Worm (Caenorhabditis elegans): ENCODE measurements around the gene sdz-18.

- TF ChIP-seq unc-39 (tag; optimal IDR thresholded peaks at IDR 0.05) (no peak), nhr-76 (tag; optimal IDR thresholded peaks at IDR 0.05) (no peak), nhr-237 (tag; optimal IDR thresholded peaks at IDR 0.05) (no peak), snpc-4 (tag; optimal IDR thresholded peaks at IDR 0.05) (no peak)
Observed at ce11 chrII:1662881-1663280, 43.4 kb downstream of the sdz-18 start, which contains the start of gene ZC204.14.
